Worm (Caenorhabditis elegans): ENCODE measurements around the gene cfim-2.

DNA sequence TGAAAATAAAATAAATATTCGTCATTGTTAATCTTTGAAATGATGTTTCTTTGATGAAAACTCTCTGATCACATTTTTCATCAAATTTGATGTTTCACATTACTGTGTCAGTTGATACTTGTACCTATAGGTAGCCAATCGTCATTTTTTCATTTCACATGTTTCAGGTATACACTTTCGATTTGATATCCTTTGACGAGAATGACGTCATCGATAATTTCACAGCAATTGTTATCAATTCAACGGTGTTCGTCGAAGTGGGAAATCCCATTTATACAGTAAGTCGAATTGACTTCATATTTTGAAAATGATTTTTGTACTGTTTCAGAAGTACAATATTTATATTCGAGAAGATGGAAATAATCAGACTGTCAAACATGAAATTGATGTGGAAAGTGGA, 11.9 kb upstream of the cfim-2 start:
- no peak for TF ChIP-seq aly-1 (tag; optimal IDR thresholded peaks at IDR 0.05)
- TF ChIP-seq ama-1 (optimal IDR thresholded peaks at IDR 0.05) = no peak
